Fruit fly (Drosophila melanogaster) whole organism, embryonic: ENCODE results near the gene phol.

Experiments
- BEAF-32 ChIP-seq: fragments of 200-800 bp; sonication (Bioruptor generic); optimal IDR thresholded peaks from 3 replicates; lab custom pipeline; 2017; ENCODE audit warnings: missing biosample characterization, missing genetic modification characterization, mild to moderate bottlenecking, moderate library complexity, missing genetic modification reagents
- Bdp1 ChIP-seq: fragments of 200-800 bp; sonication (Bioruptor generic); optimal IDR thresholded peaks from 3 replicates; lab custom pipeline; 2016; ENCODE audit warnings: missing biosample characterization, missing genetic modification characterization
- CG10209 ChIP-seq: fragments of 200-800 bp; sonication (Bioruptor generic); optimal IDR thresholded peaks from 3 replicates; lab custom pipeline; 2017; ENCODE audit warnings: missing biosample characterization, mild to moderate bottlenecking, missing genetic modification characterization, missing genetic modification reagents
- CG12104 ChIP-seq: fragments of 200-800 bp; sonication (Bioruptor generic); optimal IDR thresholded peaks from 3 replicates; lab custom pipeline; 2016; ENCODE audit warnings: missing biosample characterization, missing genetic modification characterization
- CG12155 ChIP-seq: fragments of 200-800 bp; sonication (Bioruptor generic); optimal IDR thresholded peaks from 3 replicates; lab custom pipeline; 2016; ENCODE audit warnings: missing biosample characterization, missing genetic modification characterization
- CG12219 ChIP-seq: fragments of 200-800 bp; sonication (Bioruptor generic); optimal IDR thresholded peaks from 3 replicates; lab custom pipeline; 2018; ENCODE audit warnings: missing biosample characterization, mild to moderate bottlenecking, missing genetic modification characterization
- CG14965 ChIP-seq: fragments of 200-800 bp; sonication (Bioruptor generic); optimal IDR thresholded peaks from 2 replicates; lab custom pipeline; 2016; ENCODE audit warnings: missing biosample characterization, missing genetic modification characterization, borderline replicate concordance
- CG15514 ChIP-seq: fragments of 200-800 bp; sonication (Bioruptor generic); optimal IDR thresholded peaks from 3 replicates; lab custom pipeline; 2017; ENCODE audit warnings: missing biosample characterization, missing genetic modification characterization, mild to moderate bottlenecking, moderate library complexity, missing genetic modification reagents
- CG1603 ChIP-seq: fragments of 200-800 bp; sonication (Bioruptor generic); optimal IDR thresholded peaks from 2 replicates; lab custom pipeline; 2019; ENCODE audit warnings: missing biosample characterization, mild to moderate bottlenecking, missing genetic modification characterization, moderate library complexity
- CG17361 ChIP-seq: fragments of 200-800 bp; sonication (Bioruptor generic); IDR thresholded peaks from 3 replicates; pipeline ENCODE4 v1.3.6; 2022; ENCODE audit warnings: missing biosample characterization, missing genetic modification characterization
- CG3281 ChIP-seq: fragments of 200-800 bp; sonication (Bioruptor generic); optimal IDR thresholded peaks from 3 replicates; lab custom pipeline; 2017; ENCODE audit warnings: missing biosample characterization, mild to moderate bottlenecking, missing genetic modification characterization
- CG34224 ChIP-seq: fragments of 200-800 bp; sonication (Bioruptor generic); IDR thresholded peaks from 3 replicates; pipeline ENCODE4 v1.3.6; 2022; ENCODE audit warnings: missing biosample characterization, missing genetic modification characterization; ENCODE audit not compliant: partially characterized antibody
- CG7556 ChIP-seq: fragments of 200-800 bp; sonication (Bioruptor generic); optimal IDR thresholded peaks from 2 replicates; lab custom pipeline; 2017; ENCODE audit warnings: missing biosample characterization, mild to moderate bottlenecking, missing genetic modification characterization
- Deaf1 ChIP-seq: fragments of 200-800 bp; optimal IDR thresholded peaks from 3 replicates; lab custom pipeline; 2019; ENCODE audit warnings: missing biosample characterization, mild to moderate bottlenecking, missing genetic modification characterization, moderate library complexity
- Doc2 ChIP-seq: fragments of 200-800 bp; sonication (Bioruptor generic); IDR thresholded peaks from 2 replicates; pipeline ENCODE4 v1.3.6; 2022; ENCODE audit warnings: missing biosample characterization, missing genetic modification characterization
- Doc3 ChIP-seq: fragments of 200-800 bp; sonication (Bioruptor generic); IDR thresholded peaks from 3 replicates; pipeline ENCODE4 v1.3.6; 2022; ENCODE audit warnings: missing biosample characterization, missing genetic modification characterization; ENCODE audit not compliant: partially characterized antibody
- Lpt ChIP-seq: fragments of >200 bp; optimal IDR thresholded peaks from 2 replicates; lab custom pipeline; 2018; ENCODE audit warnings: missing biosample characterization, missing genetic modification characterization
- Neu2 ChIP-seq: fragments of 200-800 bp; sonication (Bioruptor generic); optimal IDR thresholded peaks from 3 replicates; lab custom pipeline; 2016; ENCODE audit warnings: missing biosample characterization, missing genetic modification characterization, borderline replicate concordance
- NfI ChIP-seq: fragments of 200-800 bp; sonication (Bioruptor generic); optimal IDR thresholded peaks from 3 replicates; lab custom pipeline; 2018; ENCODE audit warnings: missing biosample characterization, mild to moderate bottlenecking, missing genetic modification characterization, moderate library complexity
- Oaz ChIP-seq: fragments of 200-800 bp; sonication (Bioruptor generic); IDR thresholded peaks from 2 replicates; pipeline ENCODE4 v1.3.6; 2022; ENCODE audit warnings: missing biosample characterization, missing genetic modification characterization
- Ravus ChIP-seq: fragments of 200-800 bp; sonication (Bioruptor generic); IDR thresholded peaks from 2 replicates; pipeline ENCODE4 v1.3.6; 2022; ENCODE audit warnings: missing biosample characterization, missing genetic modification characterization
- Sin3A ChIP-seq: fragments of >200 bp; optimal IDR thresholded peaks from 2 replicates; lab custom pipeline; 2018
- Trl ChIP-seq, 3 experiments: fragments of >200 bp in 2 of 3; fragments of 200-800 bp in 1 of 3; sonication (Bioruptor generic) in 1 of 3; optimal IDR thresholded peaks; 2 replicates in 1 of 3; 3 replicates in 2 of 3; lab custom pipeline; 2016 to 2017; ENCODE audit warnings: missing biosample characterization in 1 of 3, missing genetic modification characterization in 1 of 3
- Vsx1 ChIP-seq: fragments of 200-800 bp; sonication (Bioruptor generic); optimal IDR thresholded peaks from 2 replicates; lab custom pipeline; 2017; ENCODE audit warnings: missing biosample characterization, mild to moderate bottlenecking, missing genetic modification characterization, missing genetic modification reagents
- ab ChIP-seq: fragments of 200-800 bp; sonication (Bioruptor generic); optimal IDR thresholded peaks from 2 replicates; lab custom pipeline; 2016; ENCODE audit warnings: missing biosample characterization, missing genetic modification characterization
- ap ChIP-seq: fragments of 200-800 bp; sonication (Bioruptor generic); IDR thresholded peaks from 2 replicates; pipeline ENCODE4 v1.3.6; 2022; ENCODE audit warnings: missing biosample characterization, missing genetic modification characterization
- ase ChIP-seq: fragments of 200-800 bp; sonication (Bioruptor generic); IDR thresholded peaks from 3 replicates; pipeline ENCODE4 v1.3.6; 2022; ENCODE audit warnings: missing biosample characterization, missing genetic modification characterization
- cato ChIP-seq: fragments of 200-800 bp; sonication (Bioruptor generic); optimal IDR thresholded peaks from 2 replicates; lab custom pipeline; 2016; ENCODE audit warnings: missing biosample characterization, missing genetic modification characterization, borderline replicate concordance
- cg ChIP-seq: fragments of 200-800 bp; sonication (Bioruptor generic); optimal IDR thresholded peaks from 3 replicates; lab custom pipeline; 2019; ENCODE audit warnings: missing biosample characterization, mild to moderate bottlenecking, missing genetic modification characterization, moderate library complexity
- da ChIP-seq: fragments of 200-800 bp; sonication (Bioruptor generic); optimal IDR thresholded peaks from 2 replicates; lab custom pipeline; 2016; ENCODE audit warnings: missing biosample characterization, missing genetic modification characterization
- eve ChIP-seq, 2 experiments: fragments of >200 bp; optimal IDR thresholded peaks; 2 replicates each; lab custom pipeline; 2017; ENCODE audit warnings: missing biosample characterization in 2 of 2, missing genetic modification characterization in 2 of 2
- ewg ChIP-seq: fragments of 200-800 bp; sonication (Bioruptor generic); optimal IDR thresholded peaks from 3 replicates; lab custom pipeline; 2017; ENCODE audit warnings: mild to moderate bottlenecking, missing biosample characterization, missing genetic modification reagents, missing genetic modification characterization
- fd102C ChIP-seq: fragments of 200-800 bp; sonication (Bioruptor generic); optimal IDR thresholded peaks from 2 replicates; lab custom pipeline; 2018; ENCODE audit warnings: missing biosample characterization, mild to moderate bottlenecking, missing genetic modification characterization, moderate library complexity
- gce ChIP-seq: fragments of 200-800 bp; sonication (Bioruptor generic); IDR thresholded peaks from 3 replicates; pipeline ENCODE4 v1.3.6; 2022; ENCODE audit warnings: missing biosample characterization, missing genetic modification characterization
- gt ChIP-seq: fragments of 200-800 bp; sonication (Bioruptor generic); IDR thresholded peaks from 2 replicates; pipeline ENCODE4 v1.3.6; 2022; ENCODE audit warnings: missing biosample characterization, missing genetic modification characterization
- ind ChIP-seq: fragments of 200-800 bp; sonication (Bioruptor generic); optimal IDR thresholded peaks from 3 replicates; lab custom pipeline; 2016; ENCODE audit warnings: missing biosample characterization, missing genetic modification characterization
- knrl ChIP-seq: fragments of 200-800 bp; sonication (Bioruptor generic); IDR thresholded peaks from 3 replicates; pipeline ENCODE4 v1.3.6; 2022; ENCODE audit warnings: missing biosample characterization, missing genetic modification characterization; ENCODE audit not compliant: partially characterized antibody
- lab ChIP-seq: fragments of 200-800 bp; sonication (Bioruptor generic); optimal IDR thresholded peaks from 3 replicates; lab custom pipeline; 2017; ENCODE audit warnings: missing biosample characterization, missing genetic modification characterization, mild to moderate bottlenecking, moderate library complexity, missing genetic modification reagents
- lilli ChIP-seq: fragments of 200-800 bp; sonication (Bioruptor generic); optimal IDR thresholded peaks from 3 replicates; lab custom pipeline; 2016; ENCODE audit warnings: missing biosample characterization, missing genetic modification characterization
- lov ChIP-seq, 2 experiments: fragments of 200-800 bp in 1 of 2; fragments of >200 bp in 1 of 2; sonication (Bioruptor generic) in 1 of 2; IDR thresholded peaks in 1 of 2; optimal IDR thresholded peaks in 1 of 2; 2 replicates in 1 of 2; 3 replicates in 1 of 2; pipeline versions ENCODE4 v1.3.6 to Lab custom; 2017 to 2022; ENCODE audit warnings: missing biosample characterization in 1 of 2, missing genetic modification characterization in 1 of 2
- maf-S ChIP-seq: fragments of 200-800 bp; sonication (Bioruptor generic); optimal IDR thresholded peaks from 2 replicates; lab custom pipeline; 2016; ENCODE audit warnings: missing biosample characterization, missing genetic modification characterization
- nmo ChIP-seq: fragments of 200-800 bp; sonication (Bioruptor generic); optimal IDR thresholded peaks from 2 replicates; lab custom pipeline; 2018; ENCODE audit warnings: missing biosample characterization, mild to moderate bottlenecking, missing genetic modification characterization, moderate library complexity
- ranshi ChIP-seq: fragments of 200-800 bp; sonication (Bioruptor generic); IDR thresholded peaks from 2 replicates; pipeline ENCODE4 v1.3.6; 2022; ENCODE audit warnings: missing biosample characterization, missing genetic modification characterization
- run ChIP-seq: fragments of 200-800 bp; sonication (Bioruptor generic); optimal IDR thresholded peaks from 3 replicates; lab custom pipeline; 2018; ENCODE audit warnings: missing biosample characterization, mild to moderate bottlenecking, missing genetic modification characterization
- sens-2 ChIP-seq: fragments of 200-800 bp; sonication (Bioruptor generic); IDR thresholded peaks from 2 replicates; pipeline ENCODE4 v1.3.6; 2022; ENCODE audit warnings: missing biosample characterization, missing genetic modification characterization
- slp2 ChIP-seq: fragments of 200-800 bp; sonication (Bioruptor generic); optimal IDR thresholded peaks from 2 replicates; lab custom pipeline; 2016; ENCODE audit warnings: missing biosample characterization, missing genetic modification characterization
- so ChIP-seq: fragments of 200-800 bp; sonication (Bioruptor generic); IDR thresholded peaks from 3 replicates; pipeline ENCODE4 v1.3.6; 2022; ENCODE audit warnings: missing biosample characterization, missing genetic modification characterization
- ttk ChIP-seq: fragments of 200-800 bp; sonication (Bioruptor generic); IDR thresholded peaks from 2 replicates; pipeline ENCODE4 v2.1.2; 2022; ENCODE audit warnings: missing biosample characterization, missing genetic modification characterization
- usp ChIP-seq: fragments of >200 bp; optimal IDR thresholded peaks from 2 replicates; lab custom pipeline; 2017; ENCODE audit warnings: missing biosample characterization, missing genetic modification characterization

Gene phol

dm6 chr3L:9455819-9456388 lies at the start of gene phol, which contains the start of gene CG3552:
Gene phol (minus strand): TSS chr3L:9456281.
Gene CG3552 (plus strand): TSS chr3L:9456318.
- TF ChIP-seq ap (no peak), ranshi (no peak), cg (GFP tag; lab: Kevin White, UChicago) (peak; percentile 85), Doc2 (GFP tag; lab: Robert Waterston, UW) (no peak), sens-2 (GFP tag; lab: Robert Waterston, UW) (no peak), ind (GFP tag; lab: Kevin White, UChicago) (no peak), Doc3 (GFP tag; lab: Robert Waterston, UW) (0 out of 3 replicates have a peak, but pooled peaks have one; percentile 46), gce (no peak), Deaf1 (tag; lab: Kevin White, UChicago) (no peak), lab (GFP tag; lab: Kevin White, UChicago) (peak; percentile 35), da (GFP tag; lab: Kevin White, UChicago) (no peak), Trl (optimal IDR thresholded peaks at IDR 0.05; lab: Kevin White, UChicago) (peak in 1 of 2 experiments; percentile 10), Trl (GFP tag; optimal IDR thresholded peaks at IDR 0.05; lab: Kevin White, UChicago) (no peak), Oaz (GFP tag; lab: Robert Waterston, UW) (no peak), CG12219 (GFP tag; lab: Kevin White, UChicago) (no peak), ttk (GFP tag; lab: Robert Waterston, UW) (no peak), CG14965 (GFP tag; lab: Kevin White, UChicago) (no peak), CG10209 (GFP tag; lab: Kevin White, UChicago) (no peak), CG34224 (0 out of 3 replicates have a peak, but pooled peaks have one; percentile 41), cato (no peak), ase (GFP tag; lab: Robert Waterston, UW) (no peak), CG15514 (GFP tag; lab: Kevin White, UChicago) (peak; percentile 54), fd102C (GFP tag; lab: Kevin White, UChicago) (no peak), slp2 (GFP tag; lab: Kevin White, UChicago) (no peak), ab (GFP tag; lab: Kevin White, UChicago) (no peak), run (tag; lab: Kevin White, UChicago) (no peak), lilli (GFP tag; lab: Kevin White, UChicago) (peak; percentile 24), gt (no peak), Bdp1 (GFP tag; lab: Kevin White, UChicago) (no peak), BEAF-32 (peak; percentile 57), so (no peak), Ravus (GFP tag; lab: Robert Waterston, UW) (no peak), NfI (no peak), maf-S (GFP tag; lab: Kevin White, UChicago) (no peak), Neu2 (GFP tag; lab: Kevin White, UChicago) (peak; percentile 17), Lpt (GFP tag; lab: Kevin White, UChicago) (no peak), Sin3A (lab: Kevin White, UChicago) (peak; percentile 84), CG7556 (GFP tag; lab: Kevin White, UChicago) (no peak), lov (optimal IDR thresholded peaks at IDR 0.05; lab: Kevin White, UChicago) (no peak), lov (GFP tag; IDR thresholded peaks at IDR 0.05; lab: Robert Waterston, UW) (no peak), eve (GFP tag; optimal IDR thresholded peaks at IDR 0.05; lab: Kevin White, UChicago) (no peak), CG3281 (GFP tag; lab: Kevin White, UChicago) (no peak), Vsx1 (GFP tag; lab: Kevin White, UChicago) (no peak), CG12104 (GFP tag; lab: Kevin White, UChicago) (no peak), CG12155 (GFP tag; lab: Kevin White, UChicago) (no peak), usp (GFP tag; lab: Kevin White, UChicago) (no peak), CG1603 (tag; lab: Kevin White, UChicago) (peak; percentile 73), knrl (GFP tag; lab: Robert Waterston, UW) (0 out of 3 replicates have a peak, but pooled peaks have one; percentile 37), ewg (GFP tag; lab: Kevin White, UChicago) (peak; percentile 66), CG17361 (GFP tag; lab: Robert Waterston, UW) (0 out of 3 replicates have a peak, but pooled peaks have one; percentile 42), nmo (GFP tag; lab: Kevin White, UChicago) (peak; percentile 30)
